Worm (Caenorhabditis elegans) whole organism, L3 larva: ENCODE measurements around the gene F47E1.4.

Source experiments
- ZK546.5 ChIP-seq: sonication (generic microtip); optimal IDR thresholded peaks from 2 replicates; lab custom pipeline; 2017; ENCODE audit warnings: missing biosample characterization, missing genetic modification characterization
- aly-2 ChIP-seq: fragments of 150-350 bp; optimal IDR thresholded peaks from 2 replicates; lab custom pipeline; 2014; ENCODE audit warnings: missing biosample characterization, missing genetic modification characterization
- ama-1 ChIP-seq: fragments of 150-350 bp; optimal IDR thresholded peaks from 2 replicates; lab custom pipeline; 2018
- ceh-16 ChIP-seq: sonication (generic microtip); optimal IDR thresholded peaks from 2 replicates; lab custom pipeline; 2017; ENCODE audit warnings: missing biosample characterization, missing genetic modification characterization
- ceh-28 ChIP-seq: fragments of 150-350 bp; optimal IDR thresholded peaks from 2 replicates; lab custom pipeline; 2014; ENCODE audit warnings: missing biosample characterization, missing genetic modification reagents, missing genetic modification characterization
- ceh-82 ChIP-seq: fragments of 150-350 bp; optimal IDR thresholded peaks from 2 replicates; lab custom pipeline; 2014; ENCODE audit warnings: missing biosample characterization, missing genetic modification characterization
- daf-12 ChIP-seq: fragments of 150-350 bp; optimal IDR thresholded peaks from 2 replicates; lab custom pipeline; 2014; ENCODE audit warnings: missing biosample characterization, missing genetic modification reagents, missing genetic modification characterization
- egl-27 ChIP-seq: sonication (generic microtip); optimal IDR thresholded peaks from 4 replicates; lab custom pipeline; 2017; ENCODE audit warnings: missing biosample characterization, missing genetic modification reagents, missing genetic modification characterization
- egl-5 ChIP-seq: fragments of 150-350 bp; optimal IDR thresholded peaks from 2 replicates; lab custom pipeline; 2017; ENCODE audit warnings: missing biosample characterization, missing genetic modification reagents, missing genetic modification characterization, inconsistent platforms
- elt-2 ChIP-seq: sonication (generic microtip); optimal IDR thresholded peaks from 2 replicates; lab custom pipeline; 2016; ENCODE audit warnings: missing genetic modification reagents, mild to moderate bottlenecking, missing genetic modification characterization, missing compliant biosample characterization
- elt-3 ChIP-seq, 3 experiments: fragments of 150-350 bp in 1 of 3; sonication (generic microtip) in 2 of 3; optimal IDR thresholded peaks; 2 replicates in 2 of 3; 4 replicates in 1 of 3; lab custom pipeline; 2014 to 2017; ENCODE audit warnings: missing biosample characterization in 3 of 3, missing genetic modification characterization in 3 of 3
- eor-1 ChIP-seq, 2 experiments: fragments of 150-350 bp; optimal IDR thresholded peaks; 2 replicates each; lab custom pipeline; 2014 to 2018; ENCODE audit warnings: missing biosample characterization in 2 of 2, missing genetic modification characterization in 2 of 2
- fkh-10 ChIP-seq: sonication (generic microtip); optimal IDR thresholded peaks from 2 replicates; lab custom pipeline; 2017; ENCODE audit warnings: missing biosample characterization, missing genetic modification reagents, missing genetic modification characterization
- fkh-2 ChIP-seq: fragments of 150-350 bp; optimal IDR thresholded peaks from 2 replicates; lab custom pipeline; 2014; ENCODE audit warnings: missing biosample characterization, missing genetic modification reagents, missing genetic modification characterization
- hmg-11 ChIP-seq: sonication (generic microtip); optimal IDR thresholded peaks from 2 replicates; lab custom pipeline; 2016; ENCODE audit warnings: missing genetic modification characterization, missing compliant biosample characterization
- jun-1 ChIP-seq: fragments of 150-350 bp; optimal IDR thresholded peaks from 2 replicates; lab custom pipeline; 2014; ENCODE audit warnings: missing biosample characterization, missing genetic modification reagents, missing genetic modification characterization
- lin-15B ChIP-seq: fragments of 150-350 bp; optimal IDR thresholded peaks from 2 replicates; lab custom pipeline; 2014; ENCODE audit warnings: missing biosample characterization, missing genetic modification characterization
- lin-39 ChIP-seq: fragments of 150-350 bp; optimal IDR thresholded peaks from 2 replicates; lab custom pipeline; 2018; ENCODE audit warnings: missing biosample characterization, missing genetic modification reagents, missing genetic modification characterization
- mdl-1 ChIP-seq: fragments of 150-350 bp; optimal IDR thresholded peaks from 2 replicates; lab custom pipeline; 2014; ENCODE audit warnings: missing biosample characterization, missing genetic modification characterization
- mml-1 ChIP-seq: fragments of 150-350 bp; sonication (generic microtip); optimal IDR thresholded peaks from 3 replicates; lab custom pipeline; 2014; ENCODE audit warnings: missing biosample characterization, missing genetic modification characterization
- nfya-1 ChIP-seq: sonication (generic microtip); optimal IDR thresholded peaks from 2 replicates; lab custom pipeline; 2017; ENCODE audit warnings: missing genetic modification characterization, mild to moderate bottlenecking, missing compliant biosample characterization, antibody characterized with exemption, moderate library complexity; ENCODE audit not compliant: insufficient read depth
- nhr-11 ChIP-seq: fragments of 150-350 bp; optimal IDR thresholded peaks from 2 replicates; lab custom pipeline; 2014; ENCODE audit warnings: missing biosample characterization, missing genetic modification characterization
- nhr-23 ChIP-seq: fragments of 150-350 bp; optimal IDR thresholded peaks from 2 replicates; lab custom pipeline; 2014; ENCODE audit warnings: missing biosample characterization, missing genetic modification reagents, missing genetic modification characterization
- nhr-25 ChIP-seq: sonication (generic microtip); optimal IDR thresholded peaks from 2 replicates; lab custom pipeline; 2017; ENCODE audit warnings: missing biosample characterization, missing genetic modification characterization
- nhr-28 ChIP-seq: fragments of 150-350 bp; optimal IDR thresholded peaks from 2 replicates; lab custom pipeline; 2014; ENCODE audit warnings: missing biosample characterization, missing genetic modification characterization
- nhr-43 ChIP-seq: sonication (generic microtip); optimal IDR thresholded peaks from 2 replicates; lab custom pipeline; 2016; ENCODE audit warnings: mild to moderate bottlenecking, missing genetic modification characterization, missing compliant biosample characterization; ENCODE audit not compliant: poor library complexity, severe bottlenecking
- nhr-67 ChIP-seq: fragments of 150-350 bp; optimal IDR thresholded peaks from 2 replicates; lab custom pipeline; 2014; ENCODE audit warnings: missing biosample characterization, missing genetic modification characterization
- nhr-76 ChIP-seq: fragments of 150-350 bp; sonication (generic microtip); optimal IDR thresholded peaks from 5 replicates; lab custom pipeline; 2014; ENCODE audit warnings: missing biosample characterization, missing genetic modification characterization
- nhr-77 ChIP-seq: fragments of 150-350 bp; optimal IDR thresholded peaks from 2 replicates; lab custom pipeline; 2014; ENCODE audit warnings: missing biosample characterization, missing genetic modification characterization
- pha-4 ChIP-seq: fragments of 150-350 bp; optimal IDR thresholded peaks from 2 replicates; lab custom pipeline; 2014; ENCODE audit warnings: missing biosample characterization, missing genetic modification reagents, missing genetic modification characterization
- pqm-1 ChIP-seq: fragments of 150-350 bp; optimal IDR thresholded peaks from 2 replicates; lab custom pipeline; 2017; ENCODE audit warnings: missing biosample characterization, missing genetic modification characterization, inconsistent platforms
- skn-1 ChIP-seq: fragments of 150-350 bp; optimal IDR thresholded peaks from 2 replicates; lab custom pipeline; 2014; ENCODE audit warnings: missing biosample characterization, missing genetic modification characterization
- snpc-4 ChIP-seq: fragments of 150-350 bp; optimal IDR thresholded peaks from 2 replicates; lab custom pipeline; 2014; ENCODE audit warnings: missing biosample characterization, missing genetic modification characterization
- unc-39 ChIP-seq: sonication (generic microtip); optimal IDR thresholded peaks from 4 replicates; lab custom pipeline; 2017; ENCODE audit warnings: missing biosample characterization, missing genetic modification characterization
- unc-62 ChIP-seq: fragments of 150-350 bp; sonication (generic microtip); optimal IDR thresholded peaks from 4 replicates; lab custom pipeline; 2014; ENCODE audit warnings: missing biosample characterization, missing genetic modification reagents, missing genetic modification characterization
- zag-1 ChIP-seq: fragments of 150-350 bp; optimal IDR thresholded peaks from 2 replicates; lab custom pipeline; 2014; ENCODE audit warnings: missing biosample characterization, missing genetic modification characterization
- ztf-4 ChIP-seq: fragments of 150-350 bp; optimal IDR thresholded peaks from 2 replicates; lab custom pipeline; 2014; ENCODE audit warnings: missing biosample characterization, missing genetic modification characterization

F47E1.4 gene

ce11 chrX:9063439-9063838, 816 bp downstream of the F47E1.4 start:
- TF ChIP-seq nfya-1 (tag; lab: Kevin White, UChicago) (no peak), pha-4 (no peak), mml-1 (tag; lab: Kevin White, UChicago) (no peak), zag-1 (tag; lab: Kevin White, UChicago) (no peak), fkh-2 (tag; lab: Kevin White, UChicago) (no peak), nhr-76 (tag; lab: Kevin White, UChicago) (no peak), skn-1 (tag; lab: Kevin White, UChicago) (no peak), eor-1 (tag; optimal IDR thresholded peaks at IDR 0.05; lab: Kevin White, UChicago) (no peak), lin-39 (tag; lab: Kevin White, UChicago) (no peak), hmg-11 (tag; lab: Kevin White, UChicago) (no peak), unc-39 (tag; lab: Kevin White, UChicago) (no peak), snpc-4 (no peak), elt-2 (tag; lab: Kevin White, UChicago) (no peak)

- TF ChIP-seq nhr-67 (tag; lab: Kevin White, UChicago) (no peak), nhr-25 (no peak), lin-39 (tag; lab: Kevin White, UChicago) (peak; percentile 53), ceh-82 (no peak), ceh-16 (no peak)
Observed at ce11 chrX:9067230-9067822, 4.7 kb downstream of the F47E1.4 start.

ce11 chrX:9068075-9068474, 5.5 kb downstream of the F47E1.4 start:
- no peak for TF ChIP-seq elt-3 (tag; optimal IDR thresholded peaks at IDR 0.05; lab: Kevin White, UChicago)
- TF ChIP-seq egl-27 (tag; lab: Kevin White, UChicago): no peak
- peak; percentile 21 for TF ChIP-seq lin-39 (tag; lab: Kevin White, UChicago)
- no peak for TF ChIP-seq nhr-67 (tag; lab: Kevin White, UChicago)
- TF ChIP-seq egl-5: peak; percentile 92
- no peak for TF ChIP-seq zag-1 (tag; lab: Kevin White, UChicago)
- peak; percentile 30 for TF ChIP-seq ceh-28 (tag; lab: Kevin White, UChicago)
- no peak for TF ChIP-seq nhr-77 (tag; lab: Kevin White, UChicago)
- no peak for TF ChIP-seq snpc-4
- TF ChIP-seq nhr-25: peak; percentile 1
- TF ChIP-seq nhr-23: peak; percentile 77
- peak; percentile 61 for TF ChIP-seq fkh-10 (GFP tag; lab: Kevin White, UChicago)
- peak; percentile 34 for TF ChIP-seq pha-4
- TF ChIP-seq mdl-1 (tag; lab: Kevin White, UChicago): no peak
- no peak for TF ChIP-seq skn-1 (tag; lab: Kevin White, UChicago)
- TF ChIP-seq nfya-1 (tag; lab: Kevin White, UChicago): peak; percentile 62
- TF ChIP-seq fkh-2 (tag; lab: Kevin White, UChicago): no peak
- TF ChIP-seq hmg-11 (tag; lab: Kevin White, UChicago): peak; percentile 71
- peak; percentile 21 for TF ChIP-seq elt-2 (tag; lab: Kevin White, UChicago)
- TF ChIP-seq nhr-43 (tag; lab: Kevin White, UChicago): no peak
- no peak for TF ChIP-seq daf-12 (tag; lab: Kevin White, UChicago)

ce11 chrX:9069070-9069469, 6.4 kb downstream of the F47E1.4 start:
- TF ChIP-seq pqm-1 (no peak), egl-5 (peak; percentile 75), aly-2 (tag; lab: Kevin White, UChicago) (no peak), fkh-10 (GFP tag; lab: Kevin White, UChicago) (no peak)
- TF ChIP-seq, all 47 proteins: peak for 1

ce11 chrX:9074497-9074896, 11.9 kb downstream of the F47E1.4 start:
- no peak for TF ChIP-seq ama-1 (lab: Kevin White, UChicago)
- no peak for TF ChIP-seq elt-3 (tag; optimal IDR thresholded peaks at IDR 0.05; lab: Kevin White, UChicago)
- TF ChIP-seq nhr-67 (tag; lab: Kevin White, UChicago): no peak
- no peak for TF ChIP-seq ceh-16
- no peak for TF ChIP-seq nhr-28 (tag; lab: Kevin White, UChicago)
- no peak for TF ChIP-seq lin-15B (tag; lab: Kevin White, UChicago)
- no peak for TF ChIP-seq nhr-11
- no peak for TF ChIP-seq nhr-76 (tag; lab: Kevin White, UChicago)
- no peak for TF ChIP-seq nfya-1 (tag; lab: Kevin White, UChicago)
- TF ChIP-seq fkh-10 (GFP tag; lab: Kevin White, UChicago): no peak
- TF ChIP-seq ztf-4 (tag; lab: Kevin White, UChicago): no peak
- no peak for TF ChIP-seq jun-1 (tag; lab: Kevin White, UChicago)
- no peak for TF ChIP-seq ZK546.5
- TF ChIP-seq skn-1 (tag; lab: Kevin White, UChicago): no peak
- TF ChIP-seq mml-1 (tag; lab: Kevin White, UChicago): no peak
- no peak for TF ChIP-seq egl-5
- TF ChIP-seq unc-62: no peak
- TF ChIP-seq pha-4: no peak
